Worm (Caenorhabditis elegans): ENCODE results near the gene col-161.

Gene col-161

DNA sequence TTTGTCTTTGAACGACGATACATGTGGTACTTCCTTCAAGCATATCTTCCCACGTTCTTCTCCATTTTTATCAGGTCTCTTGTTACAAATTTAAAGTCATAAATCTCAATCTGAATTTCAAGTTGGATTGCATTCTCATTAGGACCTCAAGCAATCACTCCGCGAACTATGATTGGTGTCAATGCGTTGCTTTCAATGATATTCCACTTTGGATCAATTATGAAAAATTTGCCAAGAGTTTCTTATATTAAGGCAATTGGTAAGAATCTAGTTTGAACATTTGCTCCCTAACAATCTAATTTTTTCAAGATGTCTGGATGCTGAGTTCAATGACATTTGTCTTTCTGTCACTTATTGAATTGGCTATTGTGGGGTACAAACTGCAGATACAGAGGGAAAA is 24.4 kb upstream of the col-161 start:
- TF ChIP-seq W03F9.2 (tag; optimal IDR thresholded peaks at IDR 0.05) (no peak), dao-5 (tag; optimal IDR thresholded peaks at IDR 0.05) (no peak), him-1 (tag; optimal IDR thresholded peaks at IDR 0.05) (no peak)

DNA sequence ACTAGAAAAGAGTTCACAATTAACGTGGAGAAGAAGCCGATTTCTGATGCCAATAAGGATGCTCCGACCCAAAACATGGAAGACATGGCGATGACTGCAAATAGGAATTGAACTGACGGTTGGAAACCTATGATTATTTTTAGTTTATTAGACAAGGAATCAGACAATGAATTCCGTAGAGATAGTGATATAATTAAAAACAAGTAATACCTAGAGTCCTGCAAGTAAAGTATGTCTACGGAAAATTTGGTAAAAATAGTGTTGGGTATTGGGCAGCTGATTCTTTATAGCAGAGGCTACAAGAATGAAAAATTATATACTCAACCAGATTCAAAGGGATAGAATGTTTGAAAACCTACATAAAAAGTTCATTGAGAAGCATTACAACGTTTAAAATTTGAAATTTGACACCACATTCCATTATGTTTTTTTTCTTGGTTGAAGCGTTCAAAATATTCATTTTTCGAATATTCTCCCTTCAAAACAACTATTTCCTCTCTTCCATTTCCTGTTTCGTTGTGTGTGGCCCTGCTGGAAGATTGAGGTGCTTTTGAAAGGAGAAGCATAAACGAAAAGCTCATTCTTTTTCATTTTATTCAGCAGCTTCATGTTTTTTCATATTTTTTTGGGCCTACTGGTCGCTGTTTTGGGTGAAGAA is 22.0 kb upstream of the col-161 start, which contains the start of the genes str-4 and lgc-48:
Gene str-4, minus strand, starts transcription at position 101 of the 658 bp plus-strand sequence.
Gene lgc-48, plus strand, starts transcription at position 608 of the 658 bp plus-strand sequence.
- TF ChIP-seq dao-5 (tag; optimal IDR thresholded peaks at IDR 0.05) (no peak), W03F9.2 (tag; optimal IDR thresholded peaks at IDR 0.05) (no peak), him-1 (tag; optimal IDR thresholded peaks at IDR 0.05) (no peak)

DNA sequence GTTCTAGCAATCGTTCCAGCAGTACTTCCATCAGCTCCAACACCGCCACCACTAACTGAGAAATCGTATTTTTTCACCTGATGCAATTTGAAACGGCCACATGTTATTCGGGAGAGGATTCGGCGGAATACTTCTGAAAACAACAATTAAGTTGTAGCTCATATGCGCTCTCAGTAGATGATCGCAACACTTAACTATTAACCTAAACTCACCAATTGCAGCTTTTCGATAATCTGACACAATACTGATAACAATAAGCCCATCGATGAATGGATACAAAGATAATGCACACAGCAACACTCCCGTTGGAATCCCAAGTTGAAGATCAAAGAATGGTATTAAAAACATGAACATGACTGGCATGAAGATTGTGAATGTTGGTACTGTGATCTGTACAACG is 20.2 kb upstream of the col-161 start:
- TF ChIP-seq W03F9.2 (tag; optimal IDR thresholded peaks at IDR 0.05) (no peak), him-1 (tag; optimal IDR thresholded peaks at IDR 0.05) (no peak), dao-5 (tag; optimal IDR thresholded peaks at IDR 0.05) (no peak)

- no peak for TF ChIP-seq him-1 (tag; optimal IDR thresholded peaks at IDR 0.05)
- no peak for TF ChIP-seq W03F9.2 (tag; optimal IDR thresholded peaks at IDR 0.05)
- TF ChIP-seq dao-5 (tag; optimal IDR thresholded peaks at IDR 0.05): no peak
Measured at ce11 chrV:13335883-13336419, 18.1 kb upstream of the col-161 start, which contains the start of gene C50B6.9. TSS of gene C50B6.9 (plus strand) at chrV:13336369.

- TF ChIP-seq W03F9.2 (tag; optimal IDR thresholded peaks at IDR 0.05) (no peak), him-1 (tag; optimal IDR thresholded peaks at IDR 0.05) (no peak), dao-5 (tag; optimal IDR thresholded peaks at IDR 0.05) (no peak)
Measured at ce11 chrV:13334447-13334846, 16.6 kb upstream of the col-161 start.

ce11 chrV:13333386-13334180 is 15.8 kb upstream of the col-161 start, which contains the start of gene nhr-168:
TSS of gene nhr-168 (minus strand) at chrV:13333871.
- TF ChIP-seq dao-5 (tag; optimal IDR thresholded peaks at IDR 0.05): no peak
- TF ChIP-seq W03F9.2 (tag; optimal IDR thresholded peaks at IDR 0.05): no peak
- TF ChIP-seq him-1 (tag; optimal IDR thresholded peaks at IDR 0.05): no peak

ce11 chrV:13330919-13331318 is 13.1 kb upstream of the col-161 start, which contains the start of gene nhr-129:
TSS of gene nhr-129 (minus strand) at chrV:13331019.
- TF ChIP-seq him-1 (tag; optimal IDR thresholded peaks at IDR 0.05) (no peak), W03F9.2 (tag; optimal IDR thresholded peaks at IDR 0.05) (no peak), dao-5 (tag; optimal IDR thresholded peaks at IDR 0.05) (no peak)

- TF ChIP-seq W03F9.2 (tag; optimal IDR thresholded peaks at IDR 0.05) (no peak), him-1 (tag; optimal IDR thresholded peaks at IDR 0.05) (no peak), dao-5 (tag; optimal IDR thresholded peaks at IDR 0.05) (no peak)
Measured at ce11 chrV:13327463-13327862, 9.7 kb upstream of the col-161 start, which contains the start of gene str-37. TSS of gene str-37 (plus strand) at chrV:13327763.

- TF ChIP-seq W03F9.2 (tag; optimal IDR thresholded peaks at IDR 0.05): no peak
- no peak for TF ChIP-seq him-1 (tag; optimal IDR thresholded peaks at IDR 0.05)
- no peak for TF ChIP-seq dao-5 (tag; optimal IDR thresholded peaks at IDR 0.05)
Measured at ce11 chrV:13324933-13325760, 7.3 kb upstream of the col-161 start, which contains the start of gene C50B6.7. TSS of gene C50B6.7 (minus strand) at chrV:13324983.

ce11 chrV:13320676-13321075 is 2.9 kb upstream of the col-161 start, which contains the start of gene srh-15:
TSS of gene srh-15 (plus strand) at chrV:13320976.
- TF ChIP-seq dao-5 (tag; optimal IDR thresholded peaks at IDR 0.05): no peak
- TF ChIP-seq W03F9.2 (tag; optimal IDR thresholded peaks at IDR 0.05): no peak
- no peak for TF ChIP-seq him-1 (tag; optimal IDR thresholded peaks at IDR 0.05)

DNA sequence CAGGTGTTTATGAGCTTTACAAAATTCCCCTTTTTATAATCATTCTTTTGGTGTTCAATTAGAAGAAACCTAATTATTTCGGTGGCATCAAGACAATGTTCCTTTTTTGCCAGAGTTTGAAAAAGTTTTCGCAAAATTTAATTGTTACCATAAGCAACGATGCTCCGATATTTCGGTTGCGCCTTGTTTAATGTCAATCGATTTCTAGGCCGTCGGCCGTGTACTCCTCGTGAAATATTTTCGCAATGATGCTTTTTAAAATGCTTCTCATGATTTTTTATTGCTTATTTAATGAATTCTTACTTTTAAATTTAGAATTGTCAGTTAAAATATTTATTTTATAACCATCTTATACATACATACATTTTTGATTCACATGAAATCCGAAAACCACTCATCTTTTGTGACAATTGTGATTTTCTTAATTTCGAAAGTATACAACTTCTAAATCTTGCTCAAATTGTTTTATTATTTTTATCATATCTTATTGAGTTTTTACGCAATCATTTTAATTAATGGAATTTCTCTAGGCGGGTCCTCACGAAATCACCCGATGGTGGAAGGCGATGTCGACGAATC is 4.7 kb downstream of the col-161 start, which contains the start of gene C50B6.3:
Gene C50B6.3, plus strand, starts transcription at position 529 of the 579 bp plus-strand sequence.
- peak; percentile 78 for TF ChIP-seq W03F9.2 (tag; optimal IDR thresholded peaks at IDR 0.05)
- no peak for TF ChIP-seq him-1 (tag; optimal IDR thresholded peaks at IDR 0.05)
- TF ChIP-seq dao-5 (tag; optimal IDR thresholded peaks at IDR 0.05): no peak

DNA sequence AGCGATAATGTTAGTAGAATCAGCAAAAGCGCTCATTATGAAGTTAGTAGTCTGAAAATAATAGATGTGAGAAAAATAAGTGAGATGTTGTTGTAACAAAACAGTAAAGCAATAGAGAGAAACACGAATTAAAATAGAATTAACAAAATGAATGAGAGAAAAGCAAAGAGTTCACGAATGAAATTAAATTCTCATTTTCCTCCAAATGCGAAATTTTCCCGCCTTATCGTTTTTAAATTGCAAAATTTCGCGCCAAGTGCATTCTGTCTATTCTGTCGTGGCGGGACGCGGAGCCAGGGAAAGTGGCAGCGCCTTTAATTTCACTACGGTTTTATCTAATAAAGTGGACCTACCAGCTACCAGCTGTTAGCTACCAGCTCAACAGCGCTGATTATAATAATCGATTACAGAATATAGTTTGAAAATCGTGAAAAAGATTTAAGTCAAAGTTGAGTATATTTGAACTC is 5.6 kb downstream of the col-161 start, which contains the start of gene nasp-2:
Gene nasp-2, minus strand, starts transcription at position 51 of the 467 bp plus-strand sequence.
- TF ChIP-seq dao-5 (tag; optimal IDR thresholded peaks at IDR 0.05) (no peak), W03F9.2 (tag; optimal IDR thresholded peaks at IDR 0.05) (peak; percentile 52), him-1 (tag; optimal IDR thresholded peaks at IDR 0.05) (no peak)
